Worm (Caenorhabditis elegans) whole organism, young adult: ENCODE measurements around the gene scl-1.

ENCODE experiments used
- B0261.1 ChIP-seq: sonication (generic microtip); optimal IDR thresholded peaks from 2 replicates; lab custom pipeline; 2016; ENCODE audit warnings: mild to moderate bottlenecking, missing genetic modification characterization, moderate library complexity, missing compliant biosample characterization
- F57C9.4 ChIP-seq: sonication (generic microtip); optimal IDR thresholded peaks from 2 replicates; lab custom pipeline; 2017; ENCODE audit warnings: mild to moderate bottlenecking, missing genetic modification characterization, missing compliant biosample characterization
- K11D2.4 ChIP-seq: fragments of 200-800 bp; sonication (Bioruptor generic); IDR thresholded peaks from 2 replicates; pipeline ENCODE4 v1.3.6; 2022; ENCODE audit warnings: missing genetic modification reagents, missing genetic modification characterization, missing compliant biosample characterization
- T07F8.4 ChIP-seq: sonication (generic microtip); optimal IDR thresholded peaks from 2 replicates; lab custom pipeline; 2016; ENCODE audit warnings: mild to moderate bottlenecking, missing genetic modification characterization, moderate library complexity, missing compliant biosample characterization
- T26A5.8 ChIP-seq: sonication (generic microtip); optimal IDR thresholded peaks from 2 replicates; lab custom pipeline; 2016; ENCODE audit warnings: missing genetic modification characterization, missing compliant biosample characterization
- ZK185.1 ChIP-seq: sonication (generic microtip); optimal IDR thresholded peaks from 2 replicates; lab custom pipeline; 2016; ENCODE audit warnings: mild to moderate bottlenecking, missing genetic modification characterization, missing compliant biosample characterization; ENCODE audit not compliant: poor library complexity, severe bottlenecking
- ama-1 ChIP-seq, 3 experiments: fragments of 150-350 bp in 1 of 3; sonication (generic microtip) in 2 of 3; optimal IDR thresholded peaks; 2 replicates each; lab custom pipeline; 2014 to 2018; ENCODE audit warnings: missing biosample characterization in 2 of 3, missing genetic modification characterization in 2 of 3, missing genetic modification reagents in 2 of 3
- bed-1 ChIP-seq: fragments of 200-800 bp; sonication (Bioruptor generic); IDR thresholded peaks from 2 replicates; pipeline ENCODE4 v1.3.6; 2022; ENCODE audit warnings: missing genetic modification reagents, missing genetic modification characterization, missing compliant biosample characterization
- bed-2 ChIP-seq: fragments of 200-800 bp; sonication (Bioruptor generic); IDR thresholded peaks from 2 replicates; pipeline ENCODE4 v1.3.6; 2022; ENCODE audit warnings: missing genetic modification reagents, missing genetic modification characterization, missing compliant biosample characterization
- cebp-1 ChIP-seq, 2 experiments: fragments of 200-800 bp in 1 of 2; sonication (Bioruptor generic) in 1 of 2; sonication (generic microtip) in 1 of 2; IDR thresholded peaks in 1 of 2; optimal IDR thresholded peaks in 1 of 2; 2 replicates each; pipeline versions ENCODE4 v1.3.6 to Lab custom; 2017 to 2022; ENCODE audit warnings: missing compliant biosample characterization in 2 of 2, missing genetic modification characterization in 2 of 2, mild to moderate bottlenecking in 1 of 2, missing genetic modification reagents in 1 of 2, moderate library complexity in 1 of 2
- ceh-27 ChIP-seq: fragments of 200-800 bp; sonication (Bioruptor generic); optimal IDR thresholded peaks from 2 replicates; lab custom pipeline; 2018; ENCODE audit warnings: mild to moderate bottlenecking, missing genetic modification characterization, moderate library complexity, missing compliant biosample characterization
- ceh-79 ChIP-seq: sonication (generic microtip); optimal IDR thresholded peaks from 2 replicates; lab custom pipeline; 2017; ENCODE audit warnings: mild to moderate bottlenecking, missing genetic modification characterization, missing compliant biosample characterization
- chd-7 ChIP-seq: sonication (generic microtip); optimal IDR thresholded peaks from 2 replicates; lab custom pipeline; 2016; ENCODE audit warnings: mild to moderate bottlenecking, missing genetic modification characterization, moderate library complexity, missing compliant biosample characterization
- dox-1 ChIP-seq: fragments of 200-800 bp; sonication (Bioruptor generic); IDR thresholded peaks from 2 replicates; pipeline ENCODE4 v1.3.6; 2022; ENCODE audit warnings: missing genetic modification reagents, missing genetic modification characterization, missing compliant biosample characterization
- dpff-1 ChIP-seq: sonication (generic microtip); optimal IDR thresholded peaks from 2 replicates; lab custom pipeline; 2017; ENCODE audit warnings: mild to moderate bottlenecking, missing genetic modification characterization, missing compliant biosample characterization
- egl-18 ChIP-seq: fragments of 200-800 bp; sonication (Bioruptor generic); IDR thresholded peaks from 2 replicates; pipeline ENCODE4 v1.3.6; 2022; ENCODE audit warnings: missing genetic modification reagents, missing genetic modification characterization, missing compliant biosample characterization
- egl-44 ChIP-seq: fragments of 200-800 bp; sonication (Bioruptor generic); IDR thresholded peaks from 2 replicates; pipeline ENCODE4 v1.3.6; 2022; ENCODE audit warnings: missing genetic modification reagents, missing genetic modification characterization, missing compliant biosample characterization
- ets-4 ChIP-seq: fragments of 200-800 bp; sonication (Bioruptor generic); optimal IDR thresholded peaks from 2 replicates; lab custom pipeline; 2018; ENCODE audit warnings: mild to moderate bottlenecking, missing genetic modification characterization, missing compliant biosample characterization
- gei-17 ChIP-seq: fragments of 200-800 bp; sonication (Bioruptor generic); optimal IDR thresholded peaks from 2 replicates; lab custom pipeline; 2018; ENCODE audit warnings: mild to moderate bottlenecking, missing genetic modification characterization, missing compliant biosample characterization
- hlh-26 ChIP-seq: fragments of 200-800 bp; sonication (Bioruptor generic); conservative IDR thresholded peaks from 2 replicates; pipeline ENCODE4 v1.3.6; 2022; ENCODE audit warnings: missing genetic modification reagents, missing genetic modification characterization, missing compliant biosample characterization
- hmg-20 ChIP-seq: fragments of 200-800 bp; sonication (Bioruptor generic); IDR thresholded peaks from 2 replicates; pipeline ENCODE4 v1.3.6; 2022; ENCODE audit warnings: missing genetic modification reagents, missing genetic modification characterization, missing compliant biosample characterization
- hsf-1 ChIP-seq: fragments of 200-800 bp; sonication (Bioruptor generic); IDR thresholded peaks from 2 replicates; pipeline ENCODE4 v1.3.6; 2022; ENCODE audit warnings: missing genetic modification reagents, missing genetic modification characterization, missing compliant biosample characterization
- lag-1 ChIP-seq: fragments of 200-800 bp; sonication (Bioruptor generic); IDR thresholded peaks from 2 replicates; pipeline ENCODE4 v1.3.6; 2022; ENCODE audit warnings: missing genetic modification reagents, missing genetic modification characterization, missing compliant biosample characterization
- let-607 ChIP-seq, 2 experiments: fragments of 200-800 bp in 1 of 2; sonication (Bioruptor generic) in 1 of 2; sonication (generic microtip) in 1 of 2; optimal IDR thresholded peaks; 2 replicates each; lab custom pipeline; 2016 to 2018; ENCODE audit warnings: mild to moderate bottlenecking in 2 of 2, missing compliant biosample characterization in 2 of 2, missing genetic modification characterization in 2 of 2, moderate library complexity in 2 of 2, missing genotype in 1 of 2
- lin-26 ChIP-seq: fragments of 200-800 bp; sonication (Bioruptor generic); IDR thresholded peaks from 2 replicates; pipeline ENCODE4 v1.3.6; 2022; ENCODE audit warnings: missing genetic modification reagents, missing genetic modification characterization, missing compliant biosample characterization
- lin-35 ChIP-seq, 3 experiments: fragments of 150-350 bp in 2 of 3; sonication (generic microtip) in 1 of 3; optimal IDR thresholded peaks; 2 replicates each; lab custom pipeline; 2014 to 2018; ENCODE audit warnings: missing biosample characterization in 3 of 3, missing genetic modification characterization in 3 of 3, missing genetic modification reagents in 3 of 3
- lin-40 ChIP-seq: sonication (generic microtip); optimal IDR thresholded peaks from 2 replicates; lab custom pipeline; 2016; ENCODE audit warnings: missing genetic modification characterization, mild to moderate bottlenecking, missing compliant biosample characterization, missing genotype, missing genetic modification reagents
- lsl-1 ChIP-seq: fragments of 200-800 bp; sonication (Bioruptor generic); optimal IDR thresholded peaks from 2 replicates; lab custom pipeline; 2018; ENCODE audit warnings: mild to moderate bottlenecking, missing genetic modification characterization, moderate library complexity, missing compliant biosample characterization
- mcd-1 ChIP-seq: fragments of 200-800 bp; sonication (Bioruptor generic); IDR thresholded peaks from 2 replicates; pipeline ENCODE4 v1.3.6; 2022; ENCODE audit warnings: missing genetic modification reagents, missing genetic modification characterization, missing compliant biosample characterization
- mes-4 ChIP-seq: sonication (generic microtip); optimal IDR thresholded peaks from 2 replicates; lab custom pipeline; 2016; ENCODE audit warnings: missing genotype, missing genetic modification characterization, missing compliant biosample characterization
- mxl-1 ChIP-seq: sonication (generic microtip); optimal IDR thresholded peaks from 2 replicates; lab custom pipeline; 2016; ENCODE audit warnings: missing genetic modification characterization, missing compliant biosample characterization
- nfya-2 ChIP-seq: fragments of 200-800 bp; sonication (Bioruptor generic); IDR thresholded peaks from 2 replicates; pipeline ENCODE4 v1.3.6; 2022; ENCODE audit warnings: missing genetic modification reagents, missing genetic modification characterization, missing compliant biosample characterization
- nfyb-1 ChIP-seq: fragments of 200-800 bp; sonication (Bioruptor generic); IDR thresholded peaks from 2 replicates; pipeline ENCODE4 v1.3.6; 2022; ENCODE audit warnings: missing genetic modification reagents, missing genetic modification characterization, missing compliant biosample characterization
- nhr-120 ChIP-seq: fragments of 200-800 bp; sonication (Bioruptor generic); IDR thresholded peaks from 2 replicates; pipeline ENCODE4 v1.3.6; 2022; ENCODE audit warnings: missing genetic modification characterization, missing compliant biosample characterization
- nhr-27 ChIP-seq: fragments of 200-800 bp; sonication (Bioruptor generic); optimal IDR thresholded peaks from 2 replicates; lab custom pipeline; 2018; ENCODE audit warnings: mild to moderate bottlenecking, missing genetic modification characterization, moderate library complexity, missing compliant biosample characterization
- nhr-80 ChIP-seq: sonication (generic microtip); optimal IDR thresholded peaks from 2 replicates; lab custom pipeline; 2016; ENCODE audit warnings: missing genetic modification characterization, missing compliant biosample characterization
- pbrm-1 ChIP-seq: fragments of 200-800 bp; sonication (Bioruptor generic); IDR thresholded peaks from 2 replicates; pipeline ENCODE4 v1.3.6; 2022; ENCODE audit warnings: missing genetic modification reagents, missing genetic modification characterization, missing compliant biosample characterization
- snpc-4 ChIP-seq, 5 experiments: fragments of 150-350 bp in 1 of 5; sonication (generic microtip) in 4 of 5; optimal IDR thresholded peaks; 2 replicates each; lab custom pipeline; 2014 to 2018; ENCODE audit warnings: missing genetic modification characterization in 5 of 5, missing biosample characterization in 3 of 5, antibody characterized with exemption in 2 of 5, mild to moderate bottlenecking in 2 of 5, missing compliant biosample characterization in 2 of 5, missing genotype in 2 of 5, moderate library complexity in 2 of 5, missing genetic modification reagents in 1 of 5
- somi-1 ChIP-seq: fragments of 200-800 bp; sonication (Bioruptor generic); optimal IDR thresholded peaks from 2 replicates; lab custom pipeline; 2018; ENCODE audit warnings: mild to moderate bottlenecking, missing genetic modification characterization, missing compliant biosample characterization
- tbp1 ChIP-seq: fragments of 200-800 bp; sonication (Bioruptor generic); optimal IDR thresholded peaks from 2 replicates; lab custom pipeline; 2018; ENCODE audit warnings: mild to moderate bottlenecking, missing genetic modification characterization, missing compliant biosample characterization
- tbx-9 ChIP-seq: sonication (generic microtip); optimal IDR thresholded peaks from 2 replicates; lab custom pipeline; 2016; ENCODE audit warnings: borderline replicate concordance, missing genetic modification characterization, inconsistent platforms, missing compliant biosample characterization
- tlf-1 ChIP-seq: fragments of 200-800 bp; sonication (Bioruptor generic); optimal IDR thresholded peaks from 2 replicates; lab custom pipeline; 2018; ENCODE audit warnings: mild to moderate bottlenecking, missing genetic modification characterization, missing compliant biosample characterization
- zim-3 ChIP-seq: sonication (generic microtip); optimal IDR thresholded peaks from 2 replicates; lab custom pipeline; 2017; ENCODE audit warnings: mild to moderate bottlenecking, missing genetic modification characterization, moderate library complexity, missing compliant biosample characterization
- ztf-22 ChIP-seq: fragments of 200-800 bp; sonication (Bioruptor generic); optimal IDR thresholded peaks from 2 replicates; lab custom pipeline; 2018; ENCODE audit warnings: mild to moderate bottlenecking, missing genetic modification characterization, moderate library complexity, missing compliant biosample characterization
- ztf-25 ChIP-seq: fragments of 200-800 bp; sonication (Bioruptor generic); IDR thresholded peaks from 2 replicates; pipeline ENCODE4 v1.3.6; 2022; ENCODE audit warnings: missing genetic modification reagents, missing genetic modification characterization, missing compliant biosample characterization
- ztf-26 ChIP-seq: sonication (generic microtip); optimal IDR thresholded peaks from 2 replicates; lab custom pipeline; 2017; ENCODE audit warnings: missing genetic modification characterization, missing compliant biosample characterization
- ztf-3 ChIP-seq: fragments of 200-800 bp; sonication (Bioruptor generic); optimal IDR thresholded peaks from 2 replicates; lab custom pipeline; 2018; ENCODE audit warnings: mild to moderate bottlenecking, missing genetic modification characterization, missing compliant biosample characterization

The scl-1 gene

ce11 chrIV:13098652-13099051 is 42.5 kb downstream of the scl-1 start, which contains the start of the genes dli-1, tin-9.2 and exos-4.1:
dli-1 (minus strand) TSS chrIV:13098792.
tin-9.2 (plus strand) TSS chrIV:13098995.
exos-4.1 (plus strand) TSS chrIV:13098999.
- TF ChIP-seq ets-4 (GFP tag; lab: Kevin White, UChicago): no peak
- TF ChIP-seq bed-1 (GFP tag; lab: Robert Waterston, UW): no peak
- TF ChIP-seq snpc-4 (GFP tag; optimal IDR thresholded peaks at IDR 0.05; lab: Kevin White, UChicago): peak; percentile 46
- TF ChIP-seq snpc-4 (tag; optimal IDR thresholded peaks at IDR 0.05; lab: Kevin White, UChicago): peak in 3 of 4 experiments; percentile 4 to 73 (median 68)
- peak; percentile 38; the same call in 1 of the 2 replicates for TF ChIP-seq pbrm-1 (GFP tag; lab: Robert Waterston, UW)
- no peak for TF ChIP-seq cebp-1 (GFP tag; IDR thresholded peaks at IDR 0.05; lab: Robert Waterston, UW)
- peak; percentile 77 for TF ChIP-seq cebp-1 (tag; optimal IDR thresholded peaks at IDR 0.05; lab: Kevin White, UChicago)
- TF ChIP-seq dox-1 (GFP tag; lab: Robert Waterston, UW): peak; percentile 77
- no peak for TF ChIP-seq egl-18 (GFP tag; lab: Robert Waterston, UW)
- TF ChIP-seq mes-4 (tag; lab: Kevin White, UChicago): no peak
- no peak for TF ChIP-seq T07F8.4 (tag; lab: Kevin White, UChicago)
- no peak for TF ChIP-seq let-607 (tag; optimal IDR thresholded peaks at IDR 0.05; lab: Kevin White, UChicago)
- TF ChIP-seq T26A5.8 (tag; lab: Kevin White, UChicago): no peak
- TF ChIP-seq gei-17 (GFP tag; lab: Kevin White, UChicago): no peak
- TF ChIP-seq lag-1: no peak
- TF ChIP-seq chd-7 (tag; lab: Kevin White, UChicago): no peak
- no peak for TF ChIP-seq ztf-25 (GFP tag; lab: Robert Waterston, UW)
- TF ChIP-seq ztf-22 (GFP tag; lab: Kevin White, UChicago): no peak
- no peak for TF ChIP-seq ceh-27 (GFP tag; lab: Kevin White, UChicago)
- no peak for TF ChIP-seq zim-3 (tag; lab: Kevin White, UChicago)
- TF ChIP-seq tlf-1 (GFP tag; lab: Kevin White, UChicago): no peak
- TF ChIP-seq F57C9.4 (tag; lab: Kevin White, UChicago): no peak
- TF ChIP-seq mxl-1 (tag; lab: Kevin White, UChicago): no peak
- peak; percentile 63 for TF ChIP-seq lin-40
- TF ChIP-seq nfya-2 (GFP tag; lab: Robert Waterston, UW): no peak
- TF ChIP-seq ceh-79 (tag; lab: Kevin White, UChicago): no peak
- TF ChIP-seq lin-26: no peak
- peak in 1 of 3 experiments; percentile 25 for TF ChIP-seq lin-35 (GFP tag; optimal IDR thresholded peaks at IDR 0.05; lab: Kevin White, UChicago)
- TF ChIP-seq hlh-26 (GFP tag; lab: Robert Waterston, UW): no peak
- TF ChIP-seq ama-1 (optimal IDR thresholded peaks at IDR 0.05; lab: Kevin White, UChicago): no peak
- TF ChIP-seq ama-1 (GFP tag; optimal IDR thresholded peaks at IDR 0.05; lab: Kevin White, UChicago): no peak
- TF ChIP-seq ztf-26 (tag; lab: Kevin White, UChicago): no peak
- TF ChIP-seq somi-1 (GFP tag; lab: Kevin White, UChicago): no peak
- peak; percentile 61 for TF ChIP-seq lsl-1 (GFP tag; lab: Kevin White, UChicago)
- TF ChIP-seq nfyb-1 (GFP tag; lab: Robert Waterston, UW): 0 out of 2 replicates have a peak, but pooled peaks have one; percentile 36
- TF ChIP-seq ztf-3 (GFP tag; lab: Kevin White, UChicago): no peak
- no peak for TF ChIP-seq dpff-1 (tag; lab: Kevin White, UChicago)
- no peak for TF ChIP-seq hsf-1 (GFP tag; lab: Robert Waterston, UW)
- TF ChIP-seq hmg-20 (GFP tag; lab: Robert Waterston, UW): no peak
- TF ChIP-seq tbx-9 (tag; lab: Kevin White, UChicago): no peak
- no peak for TF ChIP-seq egl-44 (GFP tag; lab: Robert Waterston, UW)
- TF ChIP-seq ZK185.1 (tag; lab: Kevin White, UChicago): no peak
- TF ChIP-seq K11D2.4 (GFP tag; lab: Robert Waterston, UW): 0 out of 2 replicates have a peak, but pooled peaks have one; percentile 11
- no peak for TF ChIP-seq nhr-120 (GFP tag; lab: Robert Waterston, UW)
- TF ChIP-seq bed-2 (GFP tag; lab: Robert Waterston, UW): no peak
- peak; percentile 44 for TF ChIP-seq tbp1
- TF ChIP-seq mcd-1: peak; percentile 77
- no peak for TF ChIP-seq nhr-80
- no peak for TF ChIP-seq B0261.1 (tag; lab: Kevin White, UChicago)
- no peak for TF ChIP-seq nhr-27 (tag; lab: Kevin White, UChicago)
